Worm (Caenorhabditis elegans): ENCODE results near the gene ttr-48.

ce11 chrX:3795642-3796041 lies 46.6 kb downstream of the ttr-48 start, which contains the start of gene F35A5.5:
- TF ChIP-seq unc-86 (tag; optimal IDR thresholded peaks at IDR 0.05) (no peak), nhr-232 (tag; optimal IDR thresholded peaks at IDR 0.05) (no peak), ceh-48 (tag; optimal IDR thresholded peaks at IDR 0.05) (no peak), fax-1 (tag; optimal IDR thresholded peaks at IDR 0.05) (no peak), nhr-11 (tag; optimal IDR thresholded peaks at IDR 0.05) (no peak), hlh-15 (tag; optimal IDR thresholded peaks at IDR 0.05) (no peak), ceh-45 (GFP tag; IDR thresholded peaks at IDR 0.05) (no peak), ets-4 (tag; optimal IDR thresholded peaks at IDR 0.05) (no peak), hlh-30 (tag; optimal IDR thresholded peaks at IDR 0.05; ENCODE audit: insufficient read depth) (no peak), pros-1 (tag; optimal IDR thresholded peaks at IDR 0.05) (no peak)

Measured in whole organism, late embryonic.